Worm (Caenorhabditis elegans) whole organism, L1 larva: ENCODE data around the gene sax-3.

Experiments
- F16B12.6 ChIP-seq: fragments of 150-350 bp; optimal IDR thresholded peaks from 2 replicates; lab custom pipeline; 2014; ENCODE audit warnings: missing biosample characterization, missing genetic modification characterization
- Y116A8C.19 ChIP-seq: sonication (generic microtip); optimal IDR thresholded peaks from 2 replicates; lab custom pipeline; 2016; ENCODE audit warnings: missing compliant biosample characterization, missing genetic modification characterization, borderline replicate concordance
- aha-1 ChIP-seq: fragments of 150-350 bp; optimal IDR thresholded peaks from 2 replicates; lab custom pipeline; 2014; ENCODE audit warnings: missing biosample characterization, missing genetic modification characterization
- alr-1 ChIP-seq: fragments of 200-800 bp; sonication (Bioruptor generic); optimal IDR thresholded peaks from 2 replicates; lab custom pipeline; 2018; ENCODE audit warnings: borderline replicate concordance, mild to moderate bottlenecking, missing genetic modification characterization, missing compliant biosample characterization
- aly-2 ChIP-seq: fragments of 150-350 bp; optimal IDR thresholded peaks from 2 replicates; lab custom pipeline; 2014; ENCODE audit warnings: missing biosample characterization, missing genetic modification characterization
- ama-1 ChIP-seq: fragments of 150-350 bp; optimal IDR thresholded peaks from 2 replicates; lab custom pipeline; 2014
- dpl-1 ChIP-seq, 3 experiments: fragments of 150-350 bp in 2 of 3; sonication (generic microtip) in 1 of 3; optimal IDR thresholded peaks; 2 replicates each; lab custom pipeline; 2014 to 2017; ENCODE audit warnings: missing biosample characterization in 3 of 3, missing genetic modification characterization in 3 of 3, missing genetic modification reagents in 3 of 3
- dsc-1 ChIP-seq: sonication (generic microtip); optimal IDR thresholded peaks from 2 replicates; lab custom pipeline; 2016; ENCODE audit warnings: mild to moderate bottlenecking, missing genetic modification characterization, missing compliant biosample characterization
- egl-27 ChIP-seq, 2 experiments: fragments of 150-350 bp in 1 of 2; sonication (generic microtip); optimal IDR thresholded peaks; 3 replicates each; lab custom pipeline; 2017 to 2018; ENCODE audit warnings: missing biosample characterization in 2 of 2, missing genetic modification characterization in 2 of 2, missing genetic modification reagents in 2 of 2
- elt-2 ChIP-seq: sonication (generic microtip); optimal IDR thresholded peaks from 2 replicates; lab custom pipeline; 2016; ENCODE audit warnings: missing genetic modification characterization, mild to moderate bottlenecking, inconsistent platforms, missing compliant biosample characterization, missing genetic modification reagents
- elt-3 ChIP-seq, 6 experiments: fragments of 150-350 bp in 1 of 6; sonication (generic microtip); optimal IDR thresholded peaks; 2 replicates each; lab custom pipeline; 2017 to 2018; ENCODE audit warnings: missing biosample characterization in 6 of 6, missing genetic modification characterization in 6 of 6, inconsistent platforms in 1 of 6
- fkh-4 ChIP-seq: sonication (generic microtip); optimal IDR thresholded peaks from 2 replicates; lab custom pipeline; 2016; ENCODE audit warnings: missing compliant biosample characterization, missing genetic modification characterization, borderline replicate concordance
- fkh-8 ChIP-seq: sonication (generic microtip); optimal IDR thresholded peaks from 2 replicates; lab custom pipeline; 2016; ENCODE audit warnings: mild to moderate bottlenecking, missing genetic modification characterization, missing compliant biosample characterization
- isw-1 ChIP-seq: fragments of 200-800 bp; sonication (Bioruptor generic); IDR thresholded peaks from 2 replicates; pipeline ENCODE4 v1.3.6; 2022; ENCODE audit warnings: missing genetic modification characterization, missing compliant biosample characterization
- jun-1 ChIP-seq: fragments of 150-350 bp; optimal IDR thresholded peaks from 2 replicates; lab custom pipeline; 2014; ENCODE audit warnings: missing biosample characterization, missing genetic modification reagents, missing genetic modification characterization
- lir-3 ChIP-seq: sonication (generic microtip); optimal IDR thresholded peaks from 2 replicates; lab custom pipeline; 2016; ENCODE audit warnings: mild to moderate bottlenecking, missing genetic modification characterization, moderate library complexity, missing compliant biosample characterization; ENCODE audit not compliant: poor library complexity
- mab-9 ChIP-seq: fragments of 200-800 bp; sonication (Bioruptor generic); IDR thresholded peaks from 2 replicates; pipeline ENCODE4 v1.3.6; 2022; ENCODE audit warnings: missing genetic modification reagents, missing genetic modification characterization, missing compliant biosample characterization
- mdl-1 ChIP-seq, 2 experiments: fragments of 150-350 bp; optimal IDR thresholded peaks; 2 replicates each; lab custom pipeline; 2014 to 2017; ENCODE audit warnings: missing biosample characterization in 2 of 2, missing genetic modification characterization in 2 of 2, inconsistent platforms in 1 of 2
- nhr-19 ChIP-seq: fragments of 200-800 bp; sonication (Bioruptor generic); conservative IDR thresholded peaks from 2 replicates; pipeline ENCODE4 v1.3.6; 2022; ENCODE audit warnings: missing genetic modification characterization, missing compliant biosample characterization
- nhr-237 ChIP-seq: fragments of 150-350 bp; optimal IDR thresholded peaks from 2 replicates; lab custom pipeline; 2014; ENCODE audit warnings: missing biosample characterization, missing genetic modification characterization
- nhr-28 ChIP-seq: fragments of 150-350 bp; optimal IDR thresholded peaks from 2 replicates; lab custom pipeline; 2014; ENCODE audit warnings: missing biosample characterization, missing genetic modification characterization
- nhr-84 ChIP-seq: sonication (generic microtip); optimal IDR thresholded peaks from 2 replicates; lab custom pipeline; 2017; ENCODE audit warnings: missing biosample characterization, missing genetic modification characterization
- nhr-85 ChIP-seq: sonication (generic microtip); peaks from one replicate; lab custom pipeline; 2016; ENCODE audit warnings: missing genetic modification characterization, inconsistent platforms, missing compliant biosample characterization
- pag-3 ChIP-seq: sonication (generic microtip); optimal IDR thresholded peaks from 2 replicates; lab custom pipeline; 2017; ENCODE audit warnings: missing genetic modification characterization, mild to moderate bottlenecking, missing compliant biosample characterization, antibody characterized with exemption, borderline replicate concordance; ENCODE audit not compliant: insufficient read depth
- pax-3 ChIP-seq: fragments of 200-800 bp; sonication (Bioruptor generic); optimal IDR thresholded peaks from 2 replicates; lab custom pipeline; 2018; ENCODE audit warnings: mild to moderate bottlenecking, missing genetic modification characterization, moderate library complexity, missing compliant biosample characterization
- rnt-1 ChIP-seq: sonication (generic microtip); optimal IDR thresholded peaks from 2 replicates; lab custom pipeline; 2016; ENCODE audit warnings: mild to moderate bottlenecking, missing genetic modification characterization, moderate library complexity, missing compliant biosample characterization
- snu-23 ChIP-seq: sonication (generic microtip); optimal IDR thresholded peaks from 2 replicates; lab custom pipeline; 2016; ENCODE audit warnings: missing genetic modification characterization, missing compliant biosample characterization
- sox-4 ChIP-seq: sonication (generic microtip); optimal IDR thresholded peaks from 2 replicates; lab custom pipeline; 2016; ENCODE audit warnings: missing genetic modification characterization, missing compliant biosample characterization
- sup-37 ChIP-seq: fragments of 200-800 bp; sonication (Bioruptor generic); optimal IDR thresholded peaks from 2 replicates; lab custom pipeline; 2018; ENCODE audit warnings: mild to moderate bottlenecking, missing genetic modification characterization, missing compliant biosample characterization
- swsn-7 ChIP-seq: sonication (generic microtip); optimal IDR thresholded peaks from 2 replicates; lab custom pipeline; 2016; ENCODE audit warnings: missing genetic modification characterization, missing compliant biosample characterization
- tbx-2 ChIP-seq: sonication (generic microtip); optimal IDR thresholded peaks from 2 replicates; lab custom pipeline; 2016; ENCODE audit warnings: missing genetic modification characterization, missing compliant biosample characterization
- tlp-1 ChIP-seq: fragments of 150-350 bp; optimal IDR thresholded peaks from 2 replicates; lab custom pipeline; 2014; ENCODE audit warnings: missing biosample characterization, missing genetic modification characterization
- unc-86 ChIP-seq: sonication (generic microtip); optimal IDR thresholded peaks from 2 replicates; lab custom pipeline; 2016; ENCODE audit warnings: missing genetic modification characterization, missing compliant biosample characterization
- unc-98 ChIP-seq: fragments of 200-800 bp; sonication (Bioruptor generic); IDR thresholded peaks from 2 replicates; pipeline ENCODE4 v1.3.6; 2022; ENCODE audit warnings: missing genetic modification characterization, missing compliant biosample characterization
- zag-1 ChIP-seq: fragments of 150-350 bp; optimal IDR thresholded peaks from 2 replicates; lab custom pipeline; 2014; ENCODE audit warnings: missing biosample characterization, missing genetic modification characterization
- ztf-4 ChIP-seq: fragments of 150-350 bp; optimal IDR thresholded peaks from 2 replicates; lab custom pipeline; 2014; ENCODE audit warnings: missing biosample characterization, missing genetic modification characterization

The sax-3 gene

ce11 chrX:3492431-3492830 lies 26.7 kb upstream of the sax-3 start (continued):
- no peak for TF ChIP-seq F16B12.6 (tag; lab: Kevin White, UChicago)
- TF ChIP-seq snu-23 (GFP tag; lab: Kevin White, UChicago), result peak; percentile 7
- TF ChIP-seq mdl-1 (tag; optimal IDR thresholded peaks at IDR 0.05; lab: Kevin White, UChicago), result no peak
- TF ChIP-seq zag-1 (tag; lab: Kevin White, UChicago), result no peak
- TF ChIP-seq egl-27 (tag; optimal IDR thresholded peaks at IDR 0.05; lab: Kevin White, UChicago), result no peak
- peak; percentile 10 for TF ChIP-seq nhr-85
- no peak for TF ChIP-seq nhr-19 (GFP tag; lab: Robert Waterston, UW)
- TF ChIP-seq ztf-4 (tag; lab: Kevin White, UChicago), result no peak
- TF ChIP-seq unc-98 (GFP tag; lab: Robert Waterston, UW), result no peak

DNA sequence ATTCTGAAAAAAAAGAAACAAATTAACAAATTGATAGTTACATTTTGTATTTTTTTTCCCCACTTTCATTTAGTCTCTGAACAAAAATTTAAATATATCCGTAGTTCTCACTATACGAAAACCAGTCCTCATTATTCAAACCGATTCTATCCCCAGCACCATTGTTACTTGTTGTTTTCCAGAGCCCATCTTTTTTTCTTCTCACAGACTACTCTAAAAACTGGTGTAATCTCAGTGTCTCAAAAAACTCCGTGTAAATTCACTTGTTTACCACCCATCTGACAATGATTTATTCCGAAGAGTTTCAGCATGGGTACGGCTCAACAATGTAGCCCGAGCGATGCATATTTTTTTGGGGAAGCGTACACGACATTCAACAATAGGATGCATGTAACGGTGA lies 23.3 kb upstream of the sax-3 start, which contains the start of gene C12D12.3:
TSS of gene C12D12.3 (plus strand) at position 301 of the 400 bp plus-strand sequence.
- no peak for TF ChIP-seq nhr-28 (tag; lab: Kevin White, UChicago)

- no peak for TF ChIP-seq tbx-2 (tag; lab: Kevin White, UChicago)
- TF ChIP-seq fkh-4 (tag; lab: Kevin White, UChicago), result peak; percentile 22
- no peak for TF ChIP-seq F16B12.6 (tag; lab: Kevin White, UChicago)
- TF ChIP-seq pag-3 (tag; lab: Kevin White, UChicago), result peak; percentile 83
- no peak for TF ChIP-seq sox-4
- TF ChIP-seq rnt-1 (tag; lab: Kevin White, UChicago), result peak; percentile 11
- TF ChIP-seq aha-1 (tag; lab: Kevin White, UChicago), result no peak
- TF ChIP-seq isw-1 (GFP tag; lab: Robert Waterston, UW), result no peak
- TF ChIP-seq nhr-19 (GFP tag; lab: Robert Waterston, UW), result no peak
- no peak for TF ChIP-seq tlp-1 (tag; lab: Kevin White, UChicago)
- TF ChIP-seq lir-3 (tag; lab: Kevin White, UChicago), result no peak
- TF ChIP-seq dsc-1 (tag; lab: Kevin White, UChicago), result peak; percentile 82
- TF ChIP-seq Y116A8C.19 (tag; lab: Kevin White, UChicago), result no peak
- TF ChIP-seq zag-1 (tag; lab: Kevin White, UChicago), result no peak
- TF ChIP-seq, all 84 proteins: peak for 4
These were observed 22.5 kb upstream of the sax-3 start for ce11 chrX:3488074-3488688.

- TF ChIP-seq elt-3 (tag; optimal IDR thresholded peaks at IDR 0.05; lab: Kevin White, UChicago) (no peak), fkh-8 (tag; lab: Kevin White, UChicago) (no peak), sup-37 (no peak), zag-1 (tag; lab: Kevin White, UChicago) (no peak)
These were observed 14.2 kb upstream of the sax-3 start, which contains the start of gene wrt-6 for ce11 chrX:3479950-3480349. Gene wrt-6, plus strand, starts transcription at chrX:3480250.

- TF ChIP-seq pax-3 (no peak), jun-1 (tag; lab: Kevin White, UChicago) (no peak), pag-3 (tag; lab: Kevin White, UChicago) (no peak), F16B12.6 (tag; lab: Kevin White, UChicago) (no peak), swsn-7 (tag; lab: Kevin White, UChicago) (no peak), dpl-1 (GFP tag; optimal IDR thresholded peaks at IDR 0.05; lab: Kevin White, UChicago) (no peak), nhr-237 (tag; lab: Kevin White, UChicago) (no peak), unc-86 (tag; lab: Kevin White, UChicago) (no peak), ama-1 (lab: Kevin White, UChicago) (no peak), mab-9 (GFP tag; lab: Robert Waterston, UW) (no peak), elt-2 (no peak), nhr-84 (no peak), aly-2 (no peak), alr-1 (no peak), elt-3 (tag; optimal IDR thresholded peaks at IDR 0.05; lab: Kevin White, UChicago) (no peak), dsc-1 (tag; lab: Kevin White, UChicago) (no peak)
These were observed 8.1 kb upstream of the sax-3 start for ce11 chrX:3473793-3474192.
